Worm (Caenorhabditis elegans) whole organism, L3 larva: ENCODE data around the gene Y57G11A.5.

Source experiments
- ama-1 ChIP-seq: fragments of 150-350 bp; optimal IDR thresholded peaks from 2 replicates; lab custom pipeline; 2018
- ceh-28 ChIP-seq: fragments of 150-350 bp; optimal IDR thresholded peaks from 2 replicates; lab custom pipeline; 2014; ENCODE audit warnings: missing biosample characterization, missing genetic modification reagents, missing genetic modification characterization
- elt-3 ChIP-seq, 3 experiments: fragments of 150-350 bp in 1 of 3; sonication (generic microtip) in 2 of 3; optimal IDR thresholded peaks; 2 replicates in 2 of 3; 4 replicates in 1 of 3; lab custom pipeline; 2014 to 2017; ENCODE audit warnings: missing biosample characterization in 3 of 3, missing genetic modification characterization in 3 of 3
- fkh-2 ChIP-seq: fragments of 150-350 bp; optimal IDR thresholded peaks from 2 replicates; lab custom pipeline; 2014; ENCODE audit warnings: missing biosample characterization, missing genetic modification reagents, missing genetic modification characterization
- fos-1 ChIP-seq: fragments of 150-350 bp; optimal IDR thresholded peaks from 2 replicates; lab custom pipeline; 2014; ENCODE audit warnings: missing biosample characterization, missing genetic modification characterization
- hmg-11 ChIP-seq: sonication (generic microtip); optimal IDR thresholded peaks from 2 replicates; lab custom pipeline; 2016; ENCODE audit warnings: missing genetic modification characterization, missing compliant biosample characterization
- nhr-11 ChIP-seq: fragments of 150-350 bp; optimal IDR thresholded peaks from 2 replicates; lab custom pipeline; 2014; ENCODE audit warnings: missing biosample characterization, missing genetic modification characterization
- nhr-28 ChIP-seq: fragments of 150-350 bp; optimal IDR thresholded peaks from 2 replicates; lab custom pipeline; 2014; ENCODE audit warnings: missing biosample characterization, missing genetic modification characterization
- nhr-67 ChIP-seq: fragments of 150-350 bp; optimal IDR thresholded peaks from 2 replicates; lab custom pipeline; 2014; ENCODE audit warnings: missing biosample characterization, missing genetic modification characterization
- tbx-2 ChIP-seq: sonication (generic microtip); optimal IDR thresholded peaks from 2 replicates; lab custom pipeline; 2016; ENCODE audit warnings: mild to moderate bottlenecking, missing genetic modification characterization, missing compliant biosample characterization
- unc-39 ChIP-seq: sonication (generic microtip); optimal IDR thresholded peaks from 4 replicates; lab custom pipeline; 2017; ENCODE audit warnings: missing biosample characterization, missing genetic modification characterization
- unc-62 ChIP-seq: fragments of 150-350 bp; sonication (generic microtip); optimal IDR thresholded peaks from 4 replicates; lab custom pipeline; 2014; ENCODE audit warnings: missing biosample characterization, missing genetic modification reagents, missing genetic modification characterization
- zag-1 ChIP-seq: fragments of 150-350 bp; optimal IDR thresholded peaks from 2 replicates; lab custom pipeline; 2014; ENCODE audit warnings: missing biosample characterization, missing genetic modification characterization

DNA sequence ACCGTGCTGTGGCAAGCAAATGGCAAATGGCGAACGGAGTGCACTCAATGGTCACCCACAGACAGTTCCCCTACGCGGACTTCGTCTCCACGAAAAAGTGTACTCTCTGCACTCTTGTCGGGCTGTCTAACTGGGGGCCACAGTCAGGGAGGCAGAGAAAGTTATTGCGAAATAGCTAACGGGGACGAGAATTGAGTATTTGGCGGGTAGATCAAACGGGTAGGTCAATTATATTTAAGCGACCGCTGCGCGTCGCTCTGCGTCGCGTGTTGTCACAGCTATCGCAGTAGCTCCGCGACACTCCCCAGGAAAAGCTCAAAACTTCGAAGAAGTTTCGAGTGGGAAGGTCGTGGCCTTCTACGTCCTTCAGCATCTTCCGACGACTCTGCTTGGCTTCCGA lies 20.1 kb upstream of the Y57G11A.5 start:
- TF ChIP-seq unc-39 (tag; lab: Kevin White, UChicago) (no peak), ama-1 (no peak), nhr-28 (tag; lab: Kevin White, UChicago) (no peak), hmg-11 (no peak), zag-1 (no peak), nhr-67 (tag; lab: Kevin White, UChicago) (no peak), unc-62 (no peak), fos-1 (tag; lab: Kevin White, UChicago) (no peak), tbx-2 (no peak), ceh-28 (tag; lab: Kevin White, UChicago) (no peak), elt-3 (tag; optimal IDR thresholded peaks at IDR 0.05; lab: Kevin White, UChicago) (no peak), nhr-11 (no peak), fkh-2 (no peak)
